Worm (Caenorhabditis elegans) whole organism, L3 larva: ENCODE data around the gene fbxb-35.
A peak's percentile ranks its signal among the peaks of the same experiment; 100 is the strongest.

Source experiments
- ZK546.5 ChIP-seq: sonication (generic microtip); optimal IDR thresholded peaks from 2 replicates; lab custom pipeline; 2017; ENCODE audit warnings: missing biosample characterization, missing genetic modification characterization
- aly-2 ChIP-seq: fragments of 150-350 bp; optimal IDR thresholded peaks from 2 replicates; lab custom pipeline; 2014; ENCODE audit warnings: missing biosample characterization, missing genetic modification characterization
- ama-1 ChIP-seq: fragments of 150-350 bp; optimal IDR thresholded peaks from 2 replicates; lab custom pipeline; 2018
- ceh-16 ChIP-seq: sonication (generic microtip); optimal IDR thresholded peaks from 2 replicates; lab custom pipeline; 2017; ENCODE audit warnings: missing biosample characterization, missing genetic modification characterization
- ceh-82 ChIP-seq: fragments of 150-350 bp; optimal IDR thresholded peaks from 2 replicates; lab custom pipeline; 2014; ENCODE audit warnings: missing biosample characterization, missing genetic modification characterization
- daf-12 ChIP-seq: fragments of 150-350 bp; optimal IDR thresholded peaks from 2 replicates; lab custom pipeline; 2014; ENCODE audit warnings: missing biosample characterization, missing genetic modification reagents, missing genetic modification characterization
- egl-27 ChIP-seq: sonication (generic microtip); optimal IDR thresholded peaks from 4 replicates; lab custom pipeline; 2017; ENCODE audit warnings: missing biosample characterization, missing genetic modification reagents, missing genetic modification characterization
- elt-1 ChIP-seq: fragments of 150-350 bp; optimal IDR thresholded peaks from 2 replicates; lab custom pipeline; 2014; ENCODE audit warnings: missing biosample characterization, missing genetic modification characterization
- elt-2 ChIP-seq: sonication (generic microtip); optimal IDR thresholded peaks from 2 replicates; lab custom pipeline; 2016; ENCODE audit warnings: missing genetic modification reagents, mild to moderate bottlenecking, missing genetic modification characterization, missing compliant biosample characterization
- elt-3 ChIP-seq, 3 experiments: fragments of 150-350 bp in 1 of 3; sonication (generic microtip) in 2 of 3; optimal IDR thresholded peaks; 2 replicates in 2 of 3; 4 replicates in 1 of 3; lab custom pipeline; 2014 to 2017; ENCODE audit warnings: missing biosample characterization in 3 of 3, missing genetic modification characterization in 3 of 3
- eor-1 ChIP-seq, 2 experiments: fragments of 150-350 bp; optimal IDR thresholded peaks; 2 replicates each; lab custom pipeline; 2014 to 2018; ENCODE audit warnings: missing biosample characterization in 2 of 2, missing genetic modification characterization in 2 of 2
- fkh-10 ChIP-seq: sonication (generic microtip); optimal IDR thresholded peaks from 2 replicates; lab custom pipeline; 2017; ENCODE audit warnings: missing biosample characterization, missing genetic modification reagents, missing genetic modification characterization
- fkh-2 ChIP-seq: fragments of 150-350 bp; optimal IDR thresholded peaks from 2 replicates; lab custom pipeline; 2014; ENCODE audit warnings: missing biosample characterization, missing genetic modification reagents, missing genetic modification characterization
- fos-1 ChIP-seq: fragments of 150-350 bp; optimal IDR thresholded peaks from 2 replicates; lab custom pipeline; 2014; ENCODE audit warnings: missing biosample characterization, missing genetic modification characterization
- jun-1 ChIP-seq: fragments of 150-350 bp; optimal IDR thresholded peaks from 2 replicates; lab custom pipeline; 2014; ENCODE audit warnings: missing biosample characterization, missing genetic modification reagents, missing genetic modification characterization
- lin-15B ChIP-seq: fragments of 150-350 bp; optimal IDR thresholded peaks from 2 replicates; lab custom pipeline; 2014; ENCODE audit warnings: missing biosample characterization, missing genetic modification characterization
- lsy-12 ChIP-seq: sonication (generic microtip); optimal IDR thresholded peaks from 2 replicates; lab custom pipeline; 2016; ENCODE audit warnings: mild to moderate bottlenecking, missing genetic modification characterization, missing compliant biosample characterization
- nhr-11 ChIP-seq: fragments of 150-350 bp; optimal IDR thresholded peaks from 2 replicates; lab custom pipeline; 2014; ENCODE audit warnings: missing biosample characterization, missing genetic modification characterization
- nhr-23 ChIP-seq: fragments of 150-350 bp; optimal IDR thresholded peaks from 2 replicates; lab custom pipeline; 2014; ENCODE audit warnings: missing biosample characterization, missing genetic modification reagents, missing genetic modification characterization
- nhr-28 ChIP-seq: fragments of 150-350 bp; optimal IDR thresholded peaks from 2 replicates; lab custom pipeline; 2014; ENCODE audit warnings: missing biosample characterization, missing genetic modification characterization
- nhr-43 ChIP-seq: sonication (generic microtip); optimal IDR thresholded peaks from 2 replicates; lab custom pipeline; 2016; ENCODE audit warnings: mild to moderate bottlenecking, missing genetic modification characterization, missing compliant biosample characterization; ENCODE audit not compliant: poor library complexity, severe bottlenecking
- nhr-76 ChIP-seq: fragments of 150-350 bp; sonication (generic microtip); optimal IDR thresholded peaks from 5 replicates; lab custom pipeline; 2014; ENCODE audit warnings: missing biosample characterization, missing genetic modification characterization
- pha-4 ChIP-seq: fragments of 150-350 bp; optimal IDR thresholded peaks from 2 replicates; lab custom pipeline; 2014; ENCODE audit warnings: missing biosample characterization, missing genetic modification reagents, missing genetic modification characterization
- pqm-1 ChIP-seq: fragments of 150-350 bp; optimal IDR thresholded peaks from 2 replicates; lab custom pipeline; 2017; ENCODE audit warnings: missing biosample characterization, missing genetic modification characterization, inconsistent platforms
- skn-1 ChIP-seq: fragments of 150-350 bp; optimal IDR thresholded peaks from 2 replicates; lab custom pipeline; 2014; ENCODE audit warnings: missing biosample characterization, missing genetic modification characterization
- snpc-4 ChIP-seq: fragments of 150-350 bp; optimal IDR thresholded peaks from 2 replicates; lab custom pipeline; 2014; ENCODE audit warnings: missing biosample characterization, missing genetic modification characterization
- tbx-2 ChIP-seq: sonication (generic microtip); optimal IDR thresholded peaks from 2 replicates; lab custom pipeline; 2016; ENCODE audit warnings: mild to moderate bottlenecking, missing genetic modification characterization, missing compliant biosample characterization
- unc-62 ChIP-seq: fragments of 150-350 bp; sonication (generic microtip); optimal IDR thresholded peaks from 4 replicates; lab custom pipeline; 2014; ENCODE audit warnings: missing biosample characterization, missing genetic modification reagents, missing genetic modification characterization
- ztf-11 ChIP-seq: fragments of 150-350 bp; optimal IDR thresholded peaks from 2 replicates; lab custom pipeline; 2014; ENCODE audit warnings: missing biosample characterization, missing genetic modification characterization
- ztf-4 ChIP-seq: fragments of 150-350 bp; optimal IDR thresholded peaks from 2 replicates; lab custom pipeline; 2014; ENCODE audit warnings: missing biosample characterization, missing genetic modification characterization

fbxb-35 gene

DNA sequence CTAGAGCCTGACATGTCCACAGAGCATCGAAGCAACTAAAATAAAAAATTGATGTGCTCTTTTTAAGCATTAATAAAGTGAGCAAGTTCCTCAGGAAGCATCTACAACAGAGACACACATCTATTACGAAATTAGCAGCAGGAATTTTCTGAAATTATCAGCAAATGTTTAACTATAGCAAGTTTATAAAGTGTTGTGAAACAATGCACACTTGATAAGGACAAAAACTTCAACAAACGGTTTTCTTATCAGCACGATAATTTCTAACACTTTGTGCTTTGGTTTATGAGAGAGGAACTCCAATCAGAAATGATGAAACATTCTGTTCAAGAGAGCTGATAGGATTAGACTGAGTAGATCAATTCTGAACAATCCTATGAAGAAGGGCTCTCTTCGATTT, 39.1 kb downstream of the fbxb-35 start, which contains the start of gene trpl-5:
Gene trpl-5 (minus strand): TSS at position 32 of the 400 bp plus-strand sequence.
- TF ChIP-seq nhr-11 (tag; lab: Kevin White, UChicago) (no peak), fos-1 (tag; lab: Kevin White, UChicago) (no peak), elt-2 (tag; lab: Kevin White, UChicago) (peak; percentile 95), ceh-16 (no peak), daf-12 (no peak), fkh-10 (GFP tag; lab: Kevin White, UChicago) (no peak), jun-1 (tag; lab: Kevin White, UChicago) (peak; percentile 23), pqm-1 (tag; lab: Kevin White, UChicago) (peak; percentile 96), lsy-12 (tag; lab: Kevin White, UChicago) (no peak), snpc-4 (tag; lab: Kevin White, UChicago) (no peak)

DNA sequence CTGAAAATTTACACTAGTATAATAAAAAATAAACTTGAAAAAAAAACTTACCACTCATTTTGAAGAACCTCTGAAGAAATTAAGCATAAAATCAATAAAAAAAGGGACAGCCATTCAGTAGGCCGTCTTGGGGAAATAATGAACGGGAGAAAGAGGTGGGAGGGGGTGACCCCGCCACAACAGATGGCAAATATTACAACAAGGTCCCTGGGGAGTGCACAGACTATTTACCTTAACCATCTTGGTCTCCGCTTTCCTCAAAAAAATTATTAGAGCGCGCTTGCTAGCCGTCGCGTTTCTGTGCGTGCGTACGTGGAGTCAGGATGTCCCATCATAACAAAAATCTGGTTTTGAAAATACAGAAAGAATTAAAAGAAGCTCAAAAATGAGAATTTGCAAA, 40.5 kb downstream of the fbxb-35 start, which contains the start of gene T16A1.10:
Gene T16A1.10 (minus strand): TSS at position 123 of the 400 bp plus-strand sequence.
- TF ChIP-seq nhr-43 (tag; lab: Kevin White, UChicago) (no peak), tbx-2 (tag; lab: Kevin White, UChicago) (no peak), ZK546.5 (tag; lab: Kevin White, UChicago) (no peak), nhr-11 (tag; lab: Kevin White, UChicago) (no peak), ceh-82 (tag; lab: Kevin White, UChicago) (no peak), fkh-2 (tag; lab: Kevin White, UChicago) (no peak), aly-2 (tag; lab: Kevin White, UChicago) (no peak)
- TF ChIP-seq, all 47 proteins: peak for 0

DNA sequence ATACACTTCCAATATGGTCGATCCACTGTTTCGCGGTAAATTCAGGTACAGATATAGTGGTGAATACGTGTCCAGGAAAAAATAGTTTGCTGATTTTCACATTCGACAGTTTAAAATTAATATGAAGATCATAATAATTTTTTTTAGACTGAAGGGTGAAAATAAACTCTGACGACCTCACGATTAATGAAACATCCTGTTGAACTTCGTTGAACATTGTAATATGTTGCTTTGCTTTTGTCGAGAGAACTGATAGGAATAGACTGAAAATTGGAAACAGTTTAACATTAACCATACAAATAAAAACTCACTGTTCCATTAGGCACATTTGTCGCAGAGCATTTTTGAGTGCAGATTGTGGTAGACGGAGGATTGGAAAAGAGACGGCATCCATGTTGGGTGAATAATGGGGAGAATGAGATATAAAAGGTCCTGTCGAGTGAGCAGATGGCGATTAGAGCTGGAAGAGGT, 42.0 kb downstream of the fbxb-35 start, which contains the start of gene fbxb-37:
Gene fbxb-37 (minus strand): TSS at position 421 of the 471 bp plus-strand sequence.
- TF ChIP-seq ztf-4 (tag; lab: Kevin White, UChicago): no peak
- TF ChIP-seq nhr-76 (tag; lab: Kevin White, UChicago): no peak
- no peak for TF ChIP-seq nhr-23 (tag; lab: Kevin White, UChicago)
- no peak for TF ChIP-seq ceh-82 (tag; lab: Kevin White, UChicago)
- TF ChIP-seq nhr-28: no peak
- no peak for TF ChIP-seq lin-15B (tag; lab: Kevin White, UChicago)
- TF ChIP-seq ZK546.5 (tag; lab: Kevin White, UChicago): no peak

DNA sequence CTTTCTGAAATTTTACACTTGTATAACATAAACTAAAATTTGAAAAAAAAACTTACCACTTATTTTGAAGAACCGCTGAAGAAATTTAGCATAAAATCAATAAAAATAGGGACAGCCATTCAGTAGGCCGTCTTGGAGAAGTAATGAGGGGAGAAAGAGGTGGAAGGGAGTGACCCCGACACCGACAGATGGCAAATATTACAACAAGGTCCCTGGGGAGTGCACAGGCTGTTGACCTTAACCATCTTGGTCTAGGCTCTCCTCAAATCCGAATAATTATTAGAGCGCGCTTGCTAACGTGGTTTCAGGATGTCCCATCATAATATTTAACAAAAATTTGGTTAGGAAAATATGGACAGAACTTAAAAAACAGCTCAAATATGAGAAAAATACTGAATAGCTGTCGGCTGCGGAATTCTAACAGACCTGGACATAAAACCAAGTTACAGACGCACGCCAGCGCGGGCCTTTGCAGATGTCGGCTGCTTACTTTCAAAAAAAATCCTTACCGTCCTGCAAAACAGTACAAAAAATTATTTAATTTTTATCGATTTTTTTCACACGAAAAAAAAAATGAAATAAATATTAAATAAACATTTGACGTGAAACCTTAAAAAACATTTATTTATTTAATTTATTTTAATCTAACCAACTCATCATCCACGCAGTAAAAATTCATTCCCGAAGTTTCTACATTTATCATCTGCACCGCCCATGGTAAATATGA, 43.6 kb downstream of the fbxb-35 start, which contains the start of gene T16A1.2:
Gene T16A1.2 (plus strand): TSS at position 677 of the 727 bp plus-strand sequence.
- no peak for TF ChIP-seq nhr-76 (tag; lab: Kevin White, UChicago)
- no peak for TF ChIP-seq ceh-16
- no peak for TF ChIP-seq elt-3 (tag; optimal IDR thresholded peaks at IDR 0.05; lab: Kevin White, UChicago)
- TF ChIP-seq egl-27 (tag; lab: Kevin White, UChicago): no peak
- no peak for TF ChIP-seq ama-1 (lab: Kevin White, UChicago)
- TF ChIP-seq lin-15B (tag; lab: Kevin White, UChicago): no peak
- no peak for TF ChIP-seq jun-1 (tag; lab: Kevin White, UChicago)
- TF ChIP-seq tbx-2 (tag; lab: Kevin White, UChicago): no peak
- TF ChIP-seq lsy-12 (tag; lab: Kevin White, UChicago): no peak
- TF ChIP-seq nhr-11 (tag; lab: Kevin White, UChicago): no peak
- no peak for TF ChIP-seq skn-1 (tag; lab: Kevin White, UChicago)
- TF ChIP-seq daf-12: no peak
- TF ChIP-seq pha-4 (tag; lab: Kevin White, UChicago): no peak
- no peak for TF ChIP-seq eor-1 (tag; optimal IDR thresholded peaks at IDR 0.05; lab: Kevin White, UChicago)
- TF ChIP-seq aly-2 (tag; lab: Kevin White, UChicago): no peak
- no peak for TF ChIP-seq ztf-11 (tag; lab: Kevin White, UChicago)
- no peak for TF ChIP-seq unc-62
- TF ChIP-seq snpc-4 (tag; lab: Kevin White, UChicago): no peak
- no peak for TF ChIP-seq elt-1 (tag; lab: Kevin White, UChicago)
